Fruit fly (Drosophila melanogaster): ENCODE measurements around the gene RpS3.

DNA sequence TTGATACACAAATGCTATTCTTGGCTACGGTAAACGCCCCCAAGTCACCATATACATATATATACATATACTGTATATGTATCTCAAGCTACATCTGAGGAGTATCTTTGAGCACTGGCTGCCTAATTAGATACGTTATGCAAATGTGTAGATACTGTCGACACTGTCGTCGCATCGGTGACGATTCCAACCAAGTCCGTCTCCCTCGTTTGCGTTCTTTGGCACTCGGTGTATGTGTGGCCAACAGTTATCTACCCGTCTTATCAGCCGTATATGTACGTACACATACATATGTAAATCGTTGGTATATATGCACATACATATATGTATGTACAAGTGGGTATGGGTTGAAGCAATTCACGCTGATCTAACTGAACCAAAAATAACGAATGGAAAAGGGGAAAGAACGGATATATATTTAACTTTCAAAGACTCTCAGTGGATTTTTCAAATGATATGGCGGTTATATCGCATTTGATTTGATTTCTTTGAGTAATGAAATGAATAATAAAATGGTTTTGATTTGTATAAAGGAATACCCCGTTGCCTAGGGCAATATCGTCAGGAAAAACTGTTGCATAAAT is 16.8 kb upstream of the RpS3 start:
- no peak for TF ChIP-seq dsx (GFP tag; optimal IDR thresholded peaks at IDR 0.05; ENCODE audit: poor library complexity, severe bottlenecking)
- TF ChIP-seq net (GFP tag; optimal IDR thresholded peaks at IDR 0.05): no peak
- TF ChIP-seq Eip93F (GFP tag; optimal IDR thresholded peaks at IDR 0.05): no peak
- TF ChIP-seq CG32006 (GFP tag; optimal IDR thresholded peaks at IDR 0.05): no peak
- no peak for TF ChIP-seq OdsH (GFP tag; optimal IDR thresholded peaks at IDR 0.05)
- no peak for TF ChIP-seq CG4318 (GFP tag; optimal IDR thresholded peaks at IDR 0.05)
- no peak for TF ChIP-seq salr (GFP tag; optimal IDR thresholded peaks at IDR 0.05)
- no peak for TF ChIP-seq Sox102F (GFP tag; optimal IDR thresholded peaks at IDR 0.05)
- TF ChIP-seq CG6163 (GFP tag; IDR thresholded peaks at IDR 0.05): no peak
- no peak for TF ChIP-seq ss (GFP tag; optimal IDR thresholded peaks at IDR 0.05)
- TF ChIP-seq Met (GFP tag; optimal IDR thresholded peaks at IDR 0.05): no peak
